Fruit fly (Drosophila melanogaster): ENCODE results near the gene CG16713.

dm6 chr2L:3693082-3693481 is 2.1 kb downstream of the CG16713 start, which contains the start of gene CG3513:
- TF ChIP-seq h (GFP tag; optimal IDR thresholded peaks at IDR 0.05) (no peak), Vsx2 (GFP tag; optimal IDR thresholded peaks at IDR 0.05; ENCODE audit: partially characterized antibody) (no peak), fru (GFP tag; optimal IDR thresholded peaks at IDR 0.05) (no peak), Abd-B (GFP tag; optimal IDR thresholded peaks at IDR 0.05) (no peak), OdsH (GFP tag; optimal IDR thresholded peaks at IDR 0.05) (no peak), lola (GFP tag; optimal IDR thresholded peaks at IDR 0.05) (no peak), br (GFP tag; optimal IDR thresholded peaks at IDR 0.05) (no peak), usp (GFP tag; optimal IDR thresholded peaks at IDR 0.05) (no peak)
